Fruit fly (Drosophila melanogaster) whole organism, prepupa: ENCODE results near the gene Aprt.
A peak's percentile ranks its signal among the peaks of the same experiment; 100 is the strongest.

Experiments
- Blimp-1 ChIP-seq: fragments of 200-800 bp; sonication (Bioruptor generic); optimal IDR thresholded peaks from 3 replicates; lab custom pipeline; 2017; ENCODE audit warnings: missing biosample characterization, missing genetic modification characterization, mild to moderate bottlenecking, moderate library complexity, missing genetic modification reagents
- CG10669 ChIP-seq: fragments of 200-800 bp; sonication (Bioruptor generic); optimal IDR thresholded peaks from 3 replicates; lab custom pipeline; 2018; ENCODE audit warnings: missing biosample characterization, mild to moderate bottlenecking, missing genetic modification characterization, moderate library complexity
- CG11902 ChIP-seq: fragments of 200-800 bp; sonication (Bioruptor generic); optimal IDR thresholded peaks from 3 replicates; lab custom pipeline; 2016; ENCODE audit warnings: missing biosample characterization, missing genetic modification characterization
- CG15336 ChIP-seq: fragments of 200-800 bp; sonication (Bioruptor generic); IDR thresholded peaks from 2 replicates; pipeline ENCODE4 v1.3.6; 2022; ENCODE audit warnings: missing biosample characterization, missing genetic modification characterization
- CG16779 ChIP-seq: fragments of 200-800 bp; sonication (Bioruptor generic); optimal IDR thresholded peaks from 3 replicates; lab custom pipeline; 2017; ENCODE audit warnings: missing biosample characterization, mild to moderate bottlenecking, missing genetic modification characterization
- CG3032 ChIP-seq: fragments of 200-800 bp; optimal IDR thresholded peaks from 2 replicates; lab custom pipeline; 2019; ENCODE audit warnings: missing biosample characterization, mild to moderate bottlenecking, missing genetic modification characterization, moderate library complexity
- CG31627 ChIP-seq: fragments of 200-800 bp; sonication (Bioruptor generic); optimal IDR thresholded peaks from 3 replicates; lab custom pipeline; 2016; ENCODE audit warnings: missing biosample characterization, missing genetic modification characterization
- CG34406 ChIP-seq: fragments of 200-800 bp; sonication (Bioruptor generic); optimal IDR thresholded peaks from 3 replicates; lab custom pipeline; 2016; ENCODE audit warnings: missing biosample characterization, missing genetic modification characterization
- CG3919 ChIP-seq: fragments of 200-800 bp; sonication (Bioruptor generic); optimal IDR thresholded peaks from 3 replicates; lab custom pipeline; 2016; ENCODE audit warnings: missing biosample characterization, missing genetic modification characterization
- CG4318 ChIP-seq: fragments of 200-800 bp; sonication (Bioruptor generic); optimal IDR thresholded peaks from 3 replicates; lab custom pipeline; 2017; ENCODE audit warnings: missing biosample characterization, mild to moderate bottlenecking, missing genetic modification characterization
- CG6163 ChIP-seq: fragments of 200-800 bp; sonication (Bioruptor generic); IDR thresholded peaks from 3 replicates; pipeline ENCODE4 v1.3.6; 2022; ENCODE audit warnings: missing biosample characterization, missing genetic modification characterization
- CG6276 ChIP-seq: fragments of 200-800 bp; sonication (Bioruptor generic); optimal IDR thresholded peaks from 2 replicates; lab custom pipeline; 2017; ENCODE audit warnings: missing biosample characterization, mild to moderate bottlenecking, missing genetic modification characterization
- CG6792 ChIP-seq: fragments of 200-800 bp; sonication (Bioruptor generic); optimal IDR thresholded peaks from 3 replicates; lab custom pipeline; 2016; ENCODE audit warnings: missing biosample characterization, missing genetic modification characterization
- CG6854 ChIP-seq: fragments of 200-800 bp; sonication (Bioruptor generic); optimal IDR thresholded peaks from 2 replicates; lab custom pipeline; 2017; ENCODE audit warnings: missing biosample characterization, mild to moderate bottlenecking, missing genetic modification characterization
- CG7368 ChIP-seq: fragments of 200-800 bp; sonication (Bioruptor generic); optimal IDR thresholded peaks from 3 replicates; lab custom pipeline; 2016; ENCODE audit warnings: missing biosample characterization, missing genetic modification characterization
- CG8119 ChIP-seq: fragments of 200-800 bp; sonication (Bioruptor generic); IDR thresholded peaks from 3 replicates; pipeline ENCODE4 v1.3.6; 2022; ENCODE audit warnings: missing biosample characterization, missing genetic modification characterization
- CG8319 ChIP-seq: fragments of 200-800 bp; sonication (Bioruptor generic); optimal IDR thresholded peaks from 3 replicates; lab custom pipeline; 2016; ENCODE audit warnings: missing biosample characterization, missing genetic modification characterization
- CG8632 ChIP-seq: fragments of 200-800 bp; sonication (Bioruptor generic); optimal IDR thresholded peaks from 3 replicates; lab custom pipeline; 2016; ENCODE audit warnings: missing biosample characterization, missing genetic modification characterization
- Eip93F ChIP-seq: fragments of 200-800 bp; sonication (Bioruptor generic); optimal IDR thresholded peaks from 2 replicates; lab custom pipeline; 2016; ENCODE audit warnings: missing biosample characterization, mild to moderate bottlenecking, missing genetic modification characterization
- Hr4 ChIP-seq: fragments of 200-800 bp; sonication (Bioruptor generic); optimal IDR thresholded peaks from 3 replicates; lab custom pipeline; 2016; ENCODE audit warnings: missing biosample characterization, missing genetic modification characterization
- Lpt ChIP-seq: fragments of 200-800 bp; sonication (Bioruptor generic); optimal IDR thresholded peaks from 3 replicates; lab custom pipeline; 2016; ENCODE audit warnings: missing biosample characterization, missing genetic modification characterization
- OdsH ChIP-seq: fragments of 200-800 bp; sonication (Bioruptor generic); optimal IDR thresholded peaks from 3 replicates; lab custom pipeline; 2016; ENCODE audit warnings: missing biosample characterization, missing genetic modification characterization
- Smox ChIP-seq: fragments of 200-800 bp; sonication (Bioruptor generic); optimal IDR thresholded peaks from 3 replicates; lab custom pipeline; 2016; ENCODE audit warnings: missing biosample characterization, missing genetic modification characterization
- Sox102F ChIP-seq: fragments of 200-800 bp; sonication (Bioruptor generic); optimal IDR thresholded peaks from 2 replicates; lab custom pipeline; 2016; ENCODE audit warnings: missing biosample characterization, mild to moderate bottlenecking, missing genetic modification characterization
- Sox14 ChIP-seq: fragments of 200-800 bp; sonication (Bioruptor generic); optimal IDR thresholded peaks from 3 replicates; lab custom pipeline; 2016; ENCODE audit warnings: missing biosample characterization, missing genetic modification characterization
- achi ChIP-seq: fragments of 200-800 bp; sonication (Bioruptor generic); optimal IDR thresholded peaks from 3 replicates; lab custom pipeline; 2016; ENCODE audit warnings: missing biosample characterization, missing genetic modification characterization
- acj6 ChIP-seq: fragments of 200-800 bp; sonication (Bioruptor generic); optimal IDR thresholded peaks from 3 replicates; lab custom pipeline; 2016; ENCODE audit warnings: missing biosample characterization, missing genetic modification characterization
- cyc ChIP-seq: fragments of 200-800 bp; sonication (Bioruptor generic); optimal IDR thresholded peaks from 3 replicates; lab custom pipeline; 2016; ENCODE audit warnings: missing biosample characterization, missing genetic modification characterization
- dac ChIP-seq: fragments of 200-800 bp; sonication (Bioruptor generic); optimal IDR thresholded peaks from 2 replicates; lab custom pipeline; 2017; ENCODE audit warnings: missing biosample characterization, mild to moderate bottlenecking, missing genetic modification characterization
- dsx ChIP-seq: fragments of 200-800 bp; optimal IDR thresholded peaks from 3 replicates; lab custom pipeline; 2019; ENCODE audit warnings: missing biosample characterization, mild to moderate bottlenecking, missing genetic modification characterization, moderate library complexity; ENCODE audit not compliant: poor library complexity, severe bottlenecking
- fd59A ChIP-seq: fragments of 200-800 bp; sonication (Bioruptor generic); optimal IDR thresholded peaks from 2 replicates; lab custom pipeline; 2017; ENCODE audit warnings: missing biosample characterization, mild to moderate bottlenecking, missing genetic modification characterization, missing genetic modification reagents
- fd85E ChIP-seq: fragments of 200-800 bp; sonication (Bioruptor generic); optimal IDR thresholded peaks from 3 replicates; lab custom pipeline; 2016; ENCODE audit warnings: missing biosample characterization, missing genetic modification characterization
- fkh ChIP-seq: fragments of 200-800 bp; sonication (Bioruptor generic); optimal IDR thresholded peaks from 3 replicates; lab custom pipeline; 2017; ENCODE audit warnings: missing biosample characterization, mild to moderate bottlenecking, missing genetic modification characterization, moderate library complexity
- lz ChIP-seq: fragments of 200-800 bp; sonication (Bioruptor generic); optimal IDR thresholded peaks from 3 replicates; lab custom pipeline; 2016; ENCODE audit warnings: missing biosample characterization, missing genetic modification characterization
- net ChIP-seq: fragments of 200-800 bp; sonication (Bioruptor generic); optimal IDR thresholded peaks from 3 replicates; lab custom pipeline; 2016; ENCODE audit warnings: missing biosample characterization, missing genetic modification characterization
- pdm3 ChIP-seq: fragments of 200-800 bp; sonication (Bioruptor generic); optimal IDR thresholded peaks from 3 replicates; lab custom pipeline; 2016; ENCODE audit warnings: missing biosample characterization, missing genetic modification characterization
- salr ChIP-seq, 2 experiments: fragments of 200-800 bp; sonication (Bioruptor generic); optimal IDR thresholded peaks; 3 replicates each; lab custom pipeline; 2016 to 2018; ENCODE audit warnings: missing biosample characterization in 2 of 2, missing genetic modification characterization in 2 of 2, mild to moderate bottlenecking in 1 of 2
- spab ChIP-seq: fragments of 200-800 bp; sonication (Bioruptor generic); optimal IDR thresholded peaks from 2 replicates; lab custom pipeline; 2017; ENCODE audit warnings: missing biosample characterization, mild to moderate bottlenecking, missing genetic modification characterization, missing genetic modification reagents
- ss ChIP-seq, 2 experiments: fragments of 200-800 bp; sonication (Bioruptor generic); optimal IDR thresholded peaks; 2 replicates in 1 of 2; 3 replicates in 1 of 2; lab custom pipeline; 2017 to 2018; ENCODE audit warnings: mild to moderate bottlenecking in 2 of 2, missing biosample characterization in 2 of 2, missing genetic modification characterization in 2 of 2, moderate library complexity in 1 of 2
- svp ChIP-seq: fragments of 200-800 bp; sonication (Bioruptor generic); peaks from one replicate; lab custom pipeline; 2016; ENCODE audit warnings: missing biosample characterization, missing genetic modification characterization
- topi ChIP-seq: fragments of 200-800 bp; sonication (Bioruptor generic); optimal IDR thresholded peaks from 3 replicates; lab custom pipeline; 2016; ENCODE audit warnings: missing biosample characterization, missing genetic modification characterization
- vri ChIP-seq: fragments of 200-800 bp; sonication (Bioruptor generic); optimal IDR thresholded peaks from 3 replicates; lab custom pipeline; 2016; ENCODE audit warnings: missing biosample characterization, mild to moderate bottlenecking, missing genetic modification characterization

Gene Aprt

DNA sequence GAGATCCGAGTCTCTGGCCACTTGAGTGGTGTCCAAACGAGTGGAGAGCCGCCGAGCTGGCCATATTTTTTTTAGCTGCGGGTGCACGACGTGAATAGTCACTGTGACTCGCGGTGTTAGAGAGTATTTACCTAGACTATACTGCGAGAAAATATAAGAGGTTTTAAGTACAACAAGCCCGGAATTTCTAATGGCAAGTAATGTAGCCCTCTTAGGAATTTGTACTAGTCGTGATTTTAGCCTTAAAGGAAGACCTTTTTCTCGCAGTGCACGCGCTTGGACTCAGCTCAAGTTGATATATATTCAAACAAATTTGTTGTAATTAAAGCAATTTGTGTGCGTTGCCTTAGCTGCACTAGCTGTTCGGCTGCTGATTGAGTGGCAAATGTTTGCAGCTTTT, 40.2 kb downstream of the Aprt start (continued):
- TF ChIP-seq CG6854 (GFP tag; lab: Kevin White, UChicago): no peak
- no peak for TF ChIP-seq CG16779 (tag; lab: Kevin White, UChicago)
- no peak for TF ChIP-seq CG34406
- TF ChIP-seq dsx (GFP tag; lab: Kevin White, UChicago): no peak
- TF ChIP-seq Sox14 (GFP tag; lab: Kevin White, UChicago): no peak
- peak; percentile 25 for TF ChIP-seq achi
- TF ChIP-seq fd85E: no peak
- TF ChIP-seq svp (GFP tag; lab: Kevin White, UChicago): no peak
- TF ChIP-seq Smox: no peak
- no peak for TF ChIP-seq CG7368 (GFP tag; lab: Kevin White, UChicago)
- TF ChIP-seq fkh (GFP tag; lab: Kevin White, UChicago): no peak
- TF ChIP-seq topi (GFP tag; lab: Kevin White, UChicago): no peak
- TF ChIP-seq CG6163: peak; percentile 74; the same call in 2 of the 3 replicates
- TF ChIP-seq CG15336 (GFP tag; lab: Robert Waterston, UW): peak; percentile 76
- no peak for TF ChIP-seq CG10669 (GFP tag; lab: Kevin White, UChicago)
- TF ChIP-seq CG4318 (GFP tag; lab: Kevin White, UChicago): peak; percentile 15
- TF ChIP-seq vri (GFP tag; lab: Kevin White, UChicago): no peak
- TF ChIP-seq net: no peak
- TF ChIP-seq salr (GFP tag; optimal IDR thresholded peaks at IDR 0.05; lab: Kevin White, UChicago): peak in 1 of 2 experiments; percentile 14
- TF ChIP-seq acj6 (GFP tag; lab: Kevin White, UChicago): no peak
- TF ChIP-seq CG8319 (GFP tag; lab: Kevin White, UChicago): no peak
- TF ChIP-seq CG8632 (GFP tag; lab: Kevin White, UChicago): no peak
- peak; percentile 47 for TF ChIP-seq Lpt
- no peak for TF ChIP-seq Sox102F (GFP tag; lab: Kevin White, UChicago)
- no peak for TF ChIP-seq cyc (GFP tag; lab: Kevin White, UChicago)
- TF ChIP-seq ss (GFP tag; optimal IDR thresholded peaks at IDR 0.05; lab: Kevin White, UChicago): no peak
- peak; percentile 44 for TF ChIP-seq dac
- no peak for TF ChIP-seq spab (GFP tag; lab: Kevin White, UChicago)
- no peak for TF ChIP-seq CG6792 (GFP tag; lab: Kevin White, UChicago)

DNA sequence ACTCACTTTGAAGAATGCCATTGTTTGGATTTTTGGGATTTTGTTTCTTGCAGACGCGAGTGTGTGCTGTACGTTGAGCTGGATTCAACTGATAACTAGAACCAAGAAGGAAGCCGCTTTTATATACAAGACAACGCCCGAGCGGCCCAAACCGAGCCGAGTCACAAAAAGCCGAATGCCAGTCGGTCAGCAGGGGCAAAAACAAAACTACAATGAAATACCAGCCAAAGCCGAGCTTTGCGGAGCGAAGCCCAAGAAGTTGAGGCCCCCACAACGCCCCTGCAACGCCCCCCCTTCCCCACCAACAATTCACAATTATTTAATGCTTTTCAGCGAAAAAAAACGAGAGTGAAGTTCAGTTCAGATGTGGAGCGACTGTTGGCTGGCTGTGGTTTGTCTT, 42.8 kb downstream of the Aprt start, which contains the start of gene Cpr62Bc:
Gene Cpr62Bc, minus strand, starts transcription at position 101 of the 400 bp plus-strand sequence.
- no peak for TF ChIP-seq Blimp-1 (GFP tag; lab: Kevin White, UChicago)
- no peak for TF ChIP-seq fd59A (GFP tag; lab: Kevin White, UChicago)
- no peak for TF ChIP-seq Hr4 (GFP tag; lab: Kevin White, UChicago)
- no peak for TF ChIP-seq svp (GFP tag; lab: Kevin White, UChicago)
- TF ChIP-seq CG4318 (GFP tag; lab: Kevin White, UChicago): no peak
- TF ChIP-seq CG6792 (GFP tag; lab: Kevin White, UChicago): no peak
- no peak for TF ChIP-seq pdm3 (GFP tag; lab: Kevin White, UChicago)
- TF ChIP-seq CG6854 (GFP tag; lab: Kevin White, UChicago): no peak
- no peak for TF ChIP-seq CG3032 (tag; lab: Kevin White, UChicago)
- no peak for TF ChIP-seq CG31627 (GFP tag; lab: Kevin White, UChicago)
- no peak for TF ChIP-seq CG8632 (GFP tag; lab: Kevin White, UChicago)
- TF ChIP-seq CG8119 (GFP tag; lab: Robert Waterston, UW): no peak

DNA sequence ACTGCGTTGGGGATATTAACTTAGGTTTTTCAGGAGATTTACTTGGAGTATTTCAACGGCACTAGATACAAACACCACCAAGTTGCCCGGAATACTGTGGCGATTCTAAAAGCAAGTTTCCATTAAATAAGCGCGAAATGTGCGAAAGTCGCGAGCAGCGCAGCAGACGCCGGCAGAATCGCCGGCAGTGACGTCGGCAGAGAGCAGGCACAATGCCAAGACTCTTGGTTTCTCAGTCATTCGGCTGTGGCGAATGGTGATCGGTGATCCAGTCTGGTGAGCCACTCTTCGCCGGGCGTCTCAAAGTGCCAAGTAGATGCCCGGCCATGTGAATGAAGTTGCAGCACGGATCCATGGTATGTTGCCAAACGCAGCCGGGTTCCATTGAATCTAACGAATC, 49.8 kb downstream of the Aprt start, which contains the start of gene Cpr62Bb:
Gene Cpr62Bb, minus strand, starts transcription at position 101 of the 400 bp plus-strand sequence.
- TF ChIP-seq CG6854 (GFP tag; lab: Kevin White, UChicago): no peak
- no peak for TF ChIP-seq OdsH (GFP tag; lab: Kevin White, UChicago)
- TF ChIP-seq lz (GFP tag; lab: Kevin White, UChicago): no peak
- TF ChIP-seq CG4318 (GFP tag; lab: Kevin White, UChicago): no peak
- no peak for TF ChIP-seq CG15336 (GFP tag; lab: Robert Waterston, UW)
- TF ChIP-seq Eip93F (GFP tag; lab: Kevin White, UChicago): no peak
- TF ChIP-seq net: no peak
- no peak for TF ChIP-seq CG3919 (GFP tag; lab: Kevin White, UChicago)
- no peak for TF ChIP-seq Smox
- TF ChIP-seq CG11902 (GFP tag; lab: Kevin White, UChicago): no peak
- no peak for TF ChIP-seq CG6276
- TF ChIP-seq acj6 (GFP tag; lab: Kevin White, UChicago): no peak
- no peak for TF ChIP-seq Sox14 (GFP tag; lab: Kevin White, UChicago)
- no peak for TF ChIP-seq fkh (GFP tag; lab: Kevin White, UChicago)
- TF ChIP-seq, all 60 proteins: peak for 0
